Worm (Caenorhabditis elegans): Measurements from ENCODE around the gene tceb-3.

tceb-3 gene

DNA sequence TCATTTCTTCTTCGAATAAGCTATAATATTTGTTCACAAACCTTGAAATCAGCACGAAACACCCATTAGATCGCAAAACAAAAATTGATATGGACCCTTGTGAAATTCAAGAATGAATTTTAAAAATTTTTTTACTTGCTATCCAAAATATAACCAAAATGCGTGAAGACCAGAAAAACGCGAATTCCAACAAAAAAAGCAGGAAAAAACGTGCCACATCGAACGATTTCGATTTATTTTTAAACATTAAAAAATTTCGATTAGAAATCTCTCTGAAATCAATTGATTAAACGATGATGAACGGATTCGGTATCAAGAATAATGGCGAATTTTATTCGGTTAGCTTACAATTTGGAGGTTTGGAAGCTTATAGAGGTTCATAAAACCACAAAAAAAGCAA is at the start of gene tceb-3, which contains the start of gene gskl-1:
Gene tceb-3, minus strand, starts transcription at position 101 of the 400 bp plus-strand sequence.
Gene gskl-1, plus strand, starts transcription at position 243 of the 400 bp plus-strand sequence.
- TF ChIP-seq nhr-12 (tag; optimal IDR thresholded peaks at IDR 0.05) (no peak), egl-27 (tag; optimal IDR thresholded peaks at IDR 0.05) (no peak), R02D3.7 (tag; optimal IDR thresholded peaks at IDR 0.05) (no peak), unc-62 (GFP tag; optimal IDR thresholded peaks at IDR 0.05) (no peak)

DNA sequence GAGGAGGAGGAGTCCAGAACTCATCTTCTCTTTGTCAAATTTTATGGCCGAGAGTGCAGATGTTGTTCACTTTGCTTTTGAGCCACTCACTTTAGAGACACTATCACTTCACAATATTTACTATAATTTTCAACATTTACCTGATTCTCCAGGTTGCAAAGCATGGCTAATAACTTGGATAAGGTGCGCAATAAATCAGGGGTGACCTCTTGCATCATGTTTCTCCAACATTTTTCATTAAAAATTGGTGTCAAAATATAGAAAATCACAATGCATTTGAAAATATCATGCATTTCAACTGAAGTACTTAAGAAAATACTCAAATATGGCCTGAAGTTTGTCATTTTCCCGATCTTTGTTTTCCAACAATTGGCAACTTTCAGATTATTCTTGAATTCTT is 48.4 kb upstream of the tceb-3 start:
- TF ChIP-seq nhr-12 (tag; optimal IDR thresholded peaks at IDR 0.05), result no peak
- TF ChIP-seq sea-2 (GFP tag; optimal IDR thresholded peaks at IDR 0.05), result no peak
- TF ChIP-seq nhr-25 (tag; optimal IDR thresholded peaks at IDR 0.05), result no peak
- no peak for TF ChIP-seq aly-2 (tag; optimal IDR thresholded peaks at IDR 0.05)

DNA sequence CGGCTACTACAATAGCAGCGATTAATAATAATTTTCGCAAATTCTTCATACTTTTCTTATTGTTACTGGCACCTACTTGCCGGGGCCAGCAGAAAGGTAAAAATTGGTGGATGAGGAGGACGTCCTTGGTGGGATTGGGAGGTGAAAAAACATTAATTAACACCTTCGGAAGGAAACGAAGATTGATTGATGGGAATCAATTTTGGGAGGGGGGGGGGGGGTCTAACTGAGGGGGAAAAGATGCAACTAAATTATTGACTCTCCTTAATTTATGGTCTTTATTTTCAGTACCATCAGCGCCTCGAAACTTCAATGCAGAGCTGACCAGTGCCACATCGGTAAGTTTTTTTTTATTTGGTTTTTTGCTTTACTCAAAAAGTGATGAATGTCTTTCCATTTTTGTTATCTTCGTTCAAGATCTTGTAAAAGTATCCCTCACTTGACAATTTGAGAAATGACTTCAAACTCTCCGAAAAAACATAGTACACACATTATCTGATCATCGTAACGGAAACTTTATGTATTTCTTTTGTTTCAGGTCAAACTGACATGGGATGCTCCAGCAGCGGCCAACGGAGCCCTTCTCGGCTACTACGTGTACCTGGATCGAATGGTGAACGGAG is 46.5 kb upstream of the tceb-3 start:
- TF ChIP-seq aly-2 (tag; optimal IDR thresholded peaks at IDR 0.05) (no peak), elt-1 (tag; optimal IDR thresholded peaks at IDR 0.05) (peak; percentile 89)

DNA sequence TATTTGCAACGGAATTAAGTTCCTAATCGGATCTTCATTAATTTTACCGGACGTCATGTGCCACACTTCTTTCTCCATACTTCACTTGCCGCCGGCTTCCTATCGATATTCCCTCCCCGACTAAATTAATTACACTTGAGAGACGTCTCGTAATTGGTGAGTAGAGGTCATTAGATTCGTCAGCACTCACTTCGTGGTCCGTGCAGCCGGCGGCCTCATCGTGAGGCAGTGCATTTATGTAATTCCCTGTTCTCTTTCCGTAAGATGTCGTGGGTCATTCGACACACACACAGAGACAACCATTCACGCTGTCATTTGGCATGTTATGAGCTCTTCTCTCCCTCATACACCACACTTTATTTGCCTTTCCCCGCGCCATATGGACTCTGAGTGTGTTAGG is 43.4 kb upstream of the tceb-3 start:
- peak; percentile 71 for TF ChIP-seq lin-39 (tag; optimal IDR thresholded peaks at IDR 0.05)
- TF ChIP-seq nhr-11 (tag; optimal IDR thresholded peaks at IDR 0.05), result no peak

DNA sequence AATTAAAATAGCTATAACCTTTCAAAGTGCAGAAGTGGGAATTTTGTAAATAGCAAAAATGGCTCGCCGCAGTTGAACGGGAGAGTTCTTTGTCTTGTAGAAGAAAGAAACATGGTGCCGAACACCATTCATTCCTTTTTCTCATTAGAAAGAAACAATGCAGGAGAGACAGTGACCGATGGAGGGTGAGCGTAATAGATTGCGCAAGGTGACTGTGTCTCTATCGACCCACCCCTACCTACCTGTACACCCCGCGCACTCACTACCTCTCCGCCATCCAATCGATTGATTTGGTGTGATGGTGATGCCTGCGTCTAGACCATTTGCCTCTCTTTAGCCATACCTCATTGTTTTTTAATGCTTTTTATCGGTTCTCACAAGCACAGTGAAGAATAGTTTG is 42.0 kb upstream of the tceb-3 start:
- no peak for TF ChIP-seq sea-2 (GFP tag; optimal IDR thresholded peaks at IDR 0.05)
- no peak for TF ChIP-seq nhr-237 (tag; optimal IDR thresholded peaks at IDR 0.05)
- peak; percentile 37 for TF ChIP-seq egl-5 (tag; optimal IDR thresholded peaks at IDR 0.05)

DNA sequence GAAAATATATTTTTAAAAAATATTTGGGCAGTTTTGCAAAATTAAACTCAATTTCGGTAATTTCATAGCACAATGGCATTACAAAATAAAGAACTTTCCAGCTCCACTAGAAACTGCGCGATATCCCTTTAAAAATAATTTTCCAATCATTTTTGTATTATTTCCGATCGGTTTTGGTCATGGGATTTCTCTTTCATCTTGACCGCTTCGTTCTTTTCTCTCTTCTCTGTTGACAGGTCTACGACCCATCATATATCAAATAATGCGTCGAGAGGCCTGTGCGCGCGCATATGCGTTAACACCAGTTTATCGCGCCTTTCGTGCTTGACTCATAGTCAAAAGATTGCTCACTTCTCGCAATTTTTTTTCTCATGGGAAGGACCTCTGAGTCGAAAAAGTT is 41.4 kb upstream of the tceb-3 start:
- TF ChIP-seq nhr-67 (tag; optimal IDR thresholded peaks at IDR 0.05) (no peak), nhr-23 (tag; optimal IDR thresholded peaks at IDR 0.05) (no peak), sea-2 (GFP tag; optimal IDR thresholded peaks at IDR 0.05) (no peak), daf-12 (tag; optimal IDR thresholded peaks at IDR 0.05) (no peak), snpc-4 (tag; optimal IDR thresholded peaks at IDR 0.05) (no peak), fos-1 (tag; optimal IDR thresholded peaks at IDR 0.05) (no peak), pha-4 (tag; optimal IDR thresholded peaks at IDR 0.05) (peak; percentile 16), nfya-1 (tag; optimal IDR thresholded peaks at IDR 0.05; ENCODE audit: insufficient read depth) (no peak)

DNA sequence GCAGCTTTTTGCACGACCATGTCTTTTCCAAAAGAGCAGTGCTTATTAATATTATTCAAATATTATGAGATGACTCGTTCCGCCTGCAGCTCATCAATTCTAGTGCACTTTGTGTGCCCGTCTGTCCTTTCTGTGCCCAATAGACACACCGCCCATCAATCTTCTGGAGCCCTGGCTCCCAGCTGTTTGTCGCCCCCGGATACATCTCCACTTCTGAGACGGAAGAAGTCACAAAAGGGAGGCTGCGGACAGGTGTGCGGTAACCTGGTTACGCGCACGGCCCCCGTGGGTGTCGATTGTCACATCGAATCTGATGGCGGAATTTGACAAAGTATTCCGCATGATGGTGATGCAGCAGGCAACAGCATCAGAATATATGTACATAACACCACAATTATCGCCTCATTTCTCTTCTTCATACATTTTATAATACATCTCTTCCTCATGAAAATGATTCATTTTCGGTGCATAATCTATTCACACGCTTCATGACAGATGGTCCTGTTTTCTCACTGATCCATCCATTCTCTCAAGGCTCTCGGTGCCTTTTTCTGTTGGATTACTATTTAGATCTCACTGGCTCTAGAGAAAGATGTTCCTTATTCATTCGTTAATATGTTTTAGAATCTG is 39.4 kb upstream of the tceb-3 start:
- TF ChIP-seq nhr-12 (tag; optimal IDR thresholded peaks at IDR 0.05) (no peak), nhr-28 (tag; optimal IDR thresholded peaks at IDR 0.05) (no peak), ama-1 (optimal IDR thresholded peaks at IDR 0.05) (no peak), nhr-67 (tag; optimal IDR thresholded peaks at IDR 0.05) (no peak), lin-39 (tag; optimal IDR thresholded peaks at IDR 0.05) (peak; percentile 56)

DNA sequence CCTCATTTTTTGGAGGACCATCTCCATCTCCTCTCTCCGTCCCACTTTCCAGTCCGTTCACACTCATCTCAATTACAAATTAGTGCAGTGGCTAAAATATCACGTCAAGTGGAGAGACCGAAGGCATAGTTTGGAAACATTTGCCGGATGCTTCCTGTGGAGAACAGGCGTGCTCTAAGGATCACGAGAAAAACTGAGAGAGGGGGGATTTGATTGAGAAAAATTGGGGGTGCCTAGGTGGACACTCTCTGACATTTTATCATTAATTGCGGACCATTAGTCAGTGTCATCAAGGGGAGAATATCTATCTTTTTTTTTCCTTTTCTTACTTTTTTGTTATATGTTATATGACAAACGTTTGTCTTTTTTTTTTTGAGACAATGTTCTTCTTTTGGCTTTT is 34.8 kb upstream of the tceb-3 start:
- TF ChIP-seq nhr-25 (tag; optimal IDR thresholded peaks at IDR 0.05) (no peak), skn-1 (tag; optimal IDR thresholded peaks at IDR 0.05) (no peak), pha-4 (tag; optimal IDR thresholded peaks at IDR 0.05) (no peak), fkh-2 (tag; optimal IDR thresholded peaks at IDR 0.05) (no peak), nfya-1 (tag; optimal IDR thresholded peaks at IDR 0.05; ENCODE audit: insufficient read depth) (peak; percentile 35), egl-5 (tag; optimal IDR thresholded peaks at IDR 0.05) (peak; percentile 56), mml-1 (tag; optimal IDR thresholded peaks at IDR 0.05) (no peak), nhr-12 (tag; optimal IDR thresholded peaks at IDR 0.05) (no peak), sea-2 (GFP tag; optimal IDR thresholded peaks at IDR 0.05) (no peak), lin-39 (tag; optimal IDR thresholded peaks at IDR 0.05) (peak; percentile 50)

DNA sequence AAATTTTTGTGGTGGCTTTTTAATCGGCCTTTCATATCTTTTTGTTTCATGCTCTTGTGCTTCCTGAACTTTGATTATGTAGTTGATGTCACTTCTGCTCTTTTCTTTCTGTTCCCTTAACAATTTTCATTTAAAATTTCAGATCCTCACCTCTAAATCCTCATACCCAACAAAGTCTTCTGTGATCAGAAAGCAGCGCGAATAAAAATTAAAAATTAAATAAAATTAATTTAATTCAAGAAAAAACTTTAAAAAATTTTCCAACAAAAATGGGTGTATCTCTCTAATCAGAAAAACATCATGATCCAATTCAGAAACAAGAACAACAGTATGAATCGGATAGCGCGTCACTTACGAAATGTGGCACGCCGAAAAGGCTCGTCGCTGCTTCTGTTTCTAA is 28.0 kb upstream of the tceb-3 start, which contains the start of gene ptp-3:
Gene ptp-3, plus strand, starts transcription at position 301 of the 400 bp plus-strand sequence.
- no peak for TF ChIP-seq nhr-12 (tag; optimal IDR thresholded peaks at IDR 0.05)
- no peak for TF ChIP-seq hmg-11 (tag; optimal IDR thresholded peaks at IDR 0.05)
- TF ChIP-seq ama-1 (optimal IDR thresholded peaks at IDR 0.05), result no peak
- TF ChIP-seq egl-5 (tag; optimal IDR thresholded peaks at IDR 0.05), result no peak
- no peak for TF ChIP-seq lin-15B (tag; optimal IDR thresholded peaks at IDR 0.05)
- TF ChIP-seq tbx-2 (tag; optimal IDR thresholded peaks at IDR 0.05), result no peak
- TF ChIP-seq unc-62 (GFP tag; optimal IDR thresholded peaks at IDR 0.05), result no peak
- no peak for TF ChIP-seq egl-27 (tag; optimal IDR thresholded peaks at IDR 0.05)
- no peak for TF ChIP-seq ceh-9 (tag; optimal IDR thresholded peaks at IDR 0.05)
- no peak for TF ChIP-seq daf-12 (tag; optimal IDR thresholded peaks at IDR 0.05)
- no peak for TF ChIP-seq mdl-1 (tag; optimal IDR thresholded peaks at IDR 0.05)
- TF ChIP-seq lsy-12 (tag; optimal IDR thresholded peaks at IDR 0.05), result no peak
- no peak for TF ChIP-seq snpc-4 (tag; optimal IDR thresholded peaks at IDR 0.05)
- no peak for TF ChIP-seq nhr-23 (tag; optimal IDR thresholded peaks at IDR 0.05)
- TF ChIP-seq jun-1 (tag; optimal IDR thresholded peaks at IDR 0.05), result no peak
- no peak for TF ChIP-seq ceh-16 (tag; optimal IDR thresholded peaks at IDR 0.05)
- TF ChIP-seq zag-1 (tag; optimal IDR thresholded peaks at IDR 0.05), result no peak
- TF ChIP-seq ZK546.5 (tag; optimal IDR thresholded peaks at IDR 0.05), result no peak
- no peak for TF ChIP-seq nhr-43 (tag; optimal IDR thresholded peaks at IDR 0.05; ENCODE audit: poor library complexity, severe bottlenecking)
